Fruit fly (Drosophila melanogaster): ENCODE measurements around the gene Sec61alpha.

The Sec61alpha gene

DNA sequence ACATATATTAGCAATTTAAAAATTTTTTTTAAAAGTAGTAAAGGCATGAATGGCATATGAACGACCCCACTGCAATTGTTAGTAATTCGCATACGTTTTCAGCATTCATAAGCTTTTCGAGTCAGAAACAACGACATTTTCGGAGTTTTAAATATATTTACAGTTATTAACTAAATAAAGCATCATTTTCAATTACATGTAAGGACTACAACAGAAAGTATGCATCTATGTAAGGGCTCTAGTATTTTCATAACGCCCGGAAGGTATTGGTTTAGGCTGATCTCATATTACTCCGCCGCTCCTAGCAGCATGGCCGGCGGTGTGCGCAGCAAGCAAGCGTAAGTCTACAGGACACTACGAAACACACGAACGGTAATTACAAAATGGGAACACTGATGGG is 6.1 kb downstream of the Sec61alpha start:
- no peak for TF ChIP-seq CG32121 (GFP tag; IDR thresholded peaks at IDR 0.05)
- TF ChIP-seq D1 (tag; optimal IDR thresholded peaks at IDR 0.05), result no peak
- no peak for TF ChIP-seq Pif1B (GFP tag; optimal IDR thresholded peaks at IDR 0.05)
- no peak for TF ChIP-seq CG15710 (tag; optimal IDR thresholded peaks at IDR 0.05)
- TF ChIP-seq Pif1A (GFP tag; optimal IDR thresholded peaks at IDR 0.05), result no peak
- TF ChIP-seq Snoo (tag; optimal IDR thresholded peaks at IDR 0.05), result no peak
- no peak for TF ChIP-seq gl (tag; optimal IDR thresholded peaks at IDR 0.05)
- TF ChIP-seq rn (GFP tag; IDR thresholded peaks at IDR 0.05), result no peak
- no peak for TF ChIP-seq CG34367 (tag; optimal IDR thresholded peaks at IDR 0.05)
- TF ChIP-seq CG17806 (tag; optimal IDR thresholded peaks at IDR 0.05), result no peak
- no peak for TF ChIP-seq Ets98B (GFP tag; IDR thresholded peaks at IDR 0.05)
- no peak for TF ChIP-seq CG14655 (GFP tag; optimal IDR thresholded peaks at IDR 0.05)
- TF ChIP-seq CG4496 (GFP tag; IDR thresholded peaks at IDR 0.05), result no peak
- TF ChIP-seq fd96Ca (GFP tag; IDR thresholded peaks at IDR 0.05), result no peak
- TF ChIP-seq CG8159 (tag; optimal IDR thresholded peaks at IDR 0.05), result no peak
- TF ChIP-seq CG9948 (tag; optimal IDR thresholded peaks at IDR 0.05), result no peak
- no peak for TF ChIP-seq CG10348 (GFP tag; IDR thresholded peaks at IDR 0.05)
- TF ChIP-seq CG8301 (tag; optimal IDR thresholded peaks at IDR 0.05), result no peak
- no peak for TF ChIP-seq EcR (GFP tag; optimal IDR thresholded peaks at IDR 0.05)

DNA sequence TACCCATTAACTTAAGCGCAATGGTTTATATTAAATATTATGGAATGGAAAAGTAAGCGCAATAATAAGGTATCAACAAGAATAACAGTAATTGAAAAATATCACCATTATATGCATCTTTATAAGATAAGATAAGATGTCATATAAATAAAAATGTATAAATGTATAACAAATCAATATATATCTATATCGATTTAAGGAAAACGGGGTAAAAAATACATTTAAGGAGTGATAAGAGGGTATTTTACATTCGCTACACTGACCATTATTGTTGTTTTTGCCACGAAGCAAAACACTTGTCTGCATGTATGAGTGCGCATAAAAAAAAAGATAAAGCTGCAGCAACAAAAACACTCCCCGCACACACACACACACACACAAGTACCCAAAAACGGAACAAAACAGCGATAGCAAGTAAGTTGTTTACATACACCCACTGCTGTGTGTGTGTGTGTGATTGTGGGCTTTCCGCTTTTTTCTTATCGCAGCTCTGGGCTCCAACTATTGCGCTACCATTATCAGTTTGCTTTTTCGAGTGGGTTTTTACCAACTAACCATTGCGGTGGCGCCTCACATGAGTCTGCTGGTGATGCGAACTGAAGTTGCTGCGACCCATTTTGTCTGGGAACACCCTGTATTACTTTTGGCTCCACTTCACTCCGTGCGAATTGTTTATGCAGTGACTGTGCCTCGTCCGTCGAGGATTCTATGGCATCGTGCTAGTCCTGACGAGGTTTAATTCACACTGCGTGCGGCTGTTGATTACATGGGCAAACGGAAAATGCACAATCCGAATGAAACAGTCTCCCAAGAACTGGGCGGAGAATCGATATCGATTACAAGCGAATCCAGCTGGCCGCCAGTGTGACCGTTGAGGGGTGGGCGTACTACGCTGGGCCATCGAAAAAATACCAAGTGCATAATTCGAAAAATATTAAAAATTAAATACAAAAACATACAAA is 7.0 kb downstream of the Sec61alpha start, which contains the start of gene mmy:
TSS of gene mmy (minus strand) at position 829 of the 962 bp plus-strand sequence.
- TF ChIP-seq Ets98B (GFP tag; IDR thresholded peaks at IDR 0.05), result peak; percentile 74
- no peak for TF ChIP-seq EcR (GFP tag; optimal IDR thresholded peaks at IDR 0.05)
- TF ChIP-seq Pif1B (GFP tag; optimal IDR thresholded peaks at IDR 0.05), result peak; percentile 34
- TF ChIP-seq CG15710 (tag; optimal IDR thresholded peaks at IDR 0.05), result peak; percentile 77
- TF ChIP-seq gl (tag; optimal IDR thresholded peaks at IDR 0.05), result peak; percentile 23
- TF ChIP-seq Pif1A (GFP tag; optimal IDR thresholded peaks at IDR 0.05), result peak; percentile 58
- peak; percentile 83 for TF ChIP-seq CG8159 (tag; optimal IDR thresholded peaks at IDR 0.05)
- TF ChIP-seq D1 (tag; optimal IDR thresholded peaks at IDR 0.05), result no peak
- peak; percentile 67; the same call in 1 of the 2 replicates for TF ChIP-seq CG32121 (GFP tag; IDR thresholded peaks at IDR 0.05)
- peak; percentile 71 for TF ChIP-seq CG8301 (tag; optimal IDR thresholded peaks at IDR 0.05)
- peak; percentile 79; the same call in 2 of the 3 replicates for TF ChIP-seq fd96Ca (GFP tag; IDR thresholded peaks at IDR 0.05)
- TF ChIP-seq CG13204 (GFP tag; optimal IDR thresholded peaks at IDR 0.05), result peak; percentile 44
- TF ChIP-seq CG34367 (tag; optimal IDR thresholded peaks at IDR 0.05), result peak; percentile 44
- no peak for TF ChIP-seq CG10348 (GFP tag; IDR thresholded peaks at IDR 0.05)
- TF ChIP-seq CG12605 (GFP tag; IDR thresholded peaks at IDR 0.05), result peak; percentile 75
- TF ChIP-seq CG4496 (GFP tag; IDR thresholded peaks at IDR 0.05), result peak; percentile 82
- TF ChIP-seq rn (GFP tag; IDR thresholded peaks at IDR 0.05), result peak; percentile 38; the same call in 1 of the 2 replicates
- TF ChIP-seq Snoo (tag; optimal IDR thresholded peaks at IDR 0.05), result peak; percentile 56
- peak; percentile 75 for TF ChIP-seq CG9948 (tag; optimal IDR thresholded peaks at IDR 0.05)
- peak; percentile 57 for TF ChIP-seq CG17806 (tag; optimal IDR thresholded peaks at IDR 0.05)
- peak; percentile 72 for TF ChIP-seq CG14655 (GFP tag; optimal IDR thresholded peaks at IDR 0.05)

DNA sequence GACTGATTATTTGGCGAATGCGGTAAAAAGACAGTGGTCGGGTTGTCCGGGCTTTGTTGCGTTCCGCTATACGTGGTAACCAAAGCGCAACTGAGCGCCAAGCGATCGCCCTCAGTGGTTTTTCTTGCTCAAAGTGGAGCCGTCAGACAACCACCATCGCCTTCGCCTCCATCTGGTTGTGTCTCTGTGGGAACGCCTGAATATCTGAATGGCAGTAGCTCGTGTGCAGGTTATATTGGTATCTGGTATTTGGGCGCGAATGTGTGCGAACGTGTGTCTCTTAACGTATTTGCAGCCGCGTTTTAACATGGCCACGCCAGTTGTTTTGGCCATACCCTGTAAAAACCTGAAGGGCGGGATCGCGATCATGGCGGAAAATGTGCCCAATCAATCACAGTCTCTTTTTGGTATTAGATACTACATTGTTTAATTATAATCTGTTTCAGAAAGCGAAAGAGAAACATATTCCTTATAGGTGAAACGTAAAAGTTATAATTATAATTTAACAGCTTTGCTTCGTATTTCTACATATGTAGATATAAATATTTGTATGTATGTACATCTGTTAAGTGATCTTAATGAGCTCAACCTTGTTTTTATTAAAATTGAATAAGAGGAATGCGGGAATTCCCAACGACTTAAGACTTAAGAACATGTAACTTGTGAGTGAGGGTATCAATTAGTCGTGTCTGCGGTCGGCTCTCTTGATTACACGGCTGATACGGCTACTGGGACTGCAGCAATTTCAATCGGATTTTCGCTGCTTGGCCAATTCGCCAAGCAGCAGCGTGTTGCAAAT is 8.2 kb downstream of the Sec61alpha start:
- TF ChIP-seq gl (tag; optimal IDR thresholded peaks at IDR 0.05) (no peak), CG4496 (GFP tag; IDR thresholded peaks at IDR 0.05) (peak; percentile 44; the same call in 1 of the 3 replicates), CG8301 (tag; optimal IDR thresholded peaks at IDR 0.05) (peak; percentile 68), D1 (tag; optimal IDR thresholded peaks at IDR 0.05) (peak; percentile 21), EcR (GFP tag; optimal IDR thresholded peaks at IDR 0.05) (peak; percentile 9), Pif1A (GFP tag; optimal IDR thresholded peaks at IDR 0.05) (peak; percentile 46), CG15710 (tag; optimal IDR thresholded peaks at IDR 0.05) (peak; percentile 60), CG10348 (GFP tag; IDR thresholded peaks at IDR 0.05) (no peak), CG12605 (GFP tag; IDR thresholded peaks at IDR 0.05) (no peak), Ets98B (GFP tag; IDR thresholded peaks at IDR 0.05) (peak; percentile 8; the same call in 1 of the 2 replicates), CG32121 (GFP tag; IDR thresholded peaks at IDR 0.05) (no peak), CG17806 (tag; optimal IDR thresholded peaks at IDR 0.05) (peak; percentile 48), CG8159 (tag; optimal IDR thresholded peaks at IDR 0.05) (peak; percentile 69), rn (GFP tag; IDR thresholded peaks at IDR 0.05) (no peak), CG34367 (tag; optimal IDR thresholded peaks at IDR 0.05) (peak; percentile 31), Snoo (tag; optimal IDR thresholded peaks at IDR 0.05) (peak; percentile 36), CG13204 (GFP tag; optimal IDR thresholded peaks at IDR 0.05) (no peak), CG9948 (tag; optimal IDR thresholded peaks at IDR 0.05) (peak; percentile 49), Pif1B (GFP tag; optimal IDR thresholded peaks at IDR 0.05) (peak; percentile 31), fd96Ca (GFP tag; IDR thresholded peaks at IDR 0.05) (no peak), CG14655 (GFP tag; optimal IDR thresholded peaks at IDR 0.05) (peak; percentile 62)

DNA sequence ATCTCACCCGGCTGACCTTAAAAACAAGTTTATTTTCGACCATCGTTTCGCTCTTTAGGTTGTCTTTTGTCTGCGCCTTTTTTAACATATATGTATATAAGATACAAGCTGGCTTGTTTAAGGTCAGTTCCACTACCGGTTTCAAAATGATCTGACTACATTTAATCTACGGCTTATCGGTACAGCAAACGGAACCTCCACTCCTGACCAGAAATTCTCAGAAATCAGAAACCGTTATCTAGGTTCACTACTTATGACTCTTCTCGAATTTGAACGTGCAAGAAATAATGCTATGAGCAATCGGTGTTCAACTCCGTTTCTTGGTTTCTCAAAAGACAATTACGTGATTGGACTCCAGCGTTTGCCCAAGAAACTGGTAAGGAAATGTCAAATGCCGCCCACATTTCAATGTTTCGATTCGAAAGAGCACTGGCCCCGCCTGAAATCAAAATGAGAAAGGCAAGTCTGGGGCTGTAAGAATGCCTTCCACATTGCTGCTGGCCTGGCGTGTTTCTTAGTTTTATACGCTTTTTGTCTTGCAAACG is 10.2 kb downstream of the Sec61alpha start:
- no peak for TF ChIP-seq Ets98B (GFP tag; IDR thresholded peaks at IDR 0.05)
- TF ChIP-seq CG17806 (tag; optimal IDR thresholded peaks at IDR 0.05), result no peak
- TF ChIP-seq Snoo (tag; optimal IDR thresholded peaks at IDR 0.05), result no peak
- no peak for TF ChIP-seq fd96Ca (GFP tag; IDR thresholded peaks at IDR 0.05)
- TF ChIP-seq EcR (GFP tag; optimal IDR thresholded peaks at IDR 0.05), result peak; percentile 75
- no peak for TF ChIP-seq CG12605 (GFP tag; IDR thresholded peaks at IDR 0.05)

Measured in whole organism, pupa.